Worm (Caenorhabditis elegans) whole organism, midembryonic: ENCODE results near the gene mab-10.
"Not testable (repeated sequence)": the region's sequence is repeated elsewhere in the genome, so short reads cannot be mapped to it uniquely, and the experiment has no call there.

Experiments
- T22C8.4 ChIP-seq: fragments of 200-800 bp; sonication (Bioruptor generic); IDR thresholded peaks from 2 replicates; pipeline ENCODE4 v1.3.6; 2022; ENCODE audit warnings: missing genetic modification characterization, missing compliant biosample characterization
- cog-1 ChIP-seq: sonication (generic microtip); optimal IDR thresholded peaks from 2 replicates; lab custom pipeline; 2016; ENCODE audit warnings: missing genetic modification characterization, missing compliant biosample characterization
- flt-1 ChIP-seq: fragments of 200-800 bp; sonication (Bioruptor generic); IDR thresholded peaks from 2 replicates; pipeline ENCODE4 v1.3.6; 2022; ENCODE audit warnings: missing genetic modification characterization, missing compliant biosample characterization
- klf-2 ChIP-seq: fragments of 200-800 bp; sonication (Bioruptor generic); conservative IDR thresholded peaks from 2 replicates; pipeline ENCODE4 v1.3.6; 2022; ENCODE audit warnings: missing genetic modification reagents, missing genetic modification characterization, missing compliant biosample characterization
- med-1 ChIP-seq: sonication (generic microtip); optimal IDR thresholded peaks from 2 replicates; lab custom pipeline; 2017; ENCODE audit warnings: missing genetic modification characterization, mild to moderate bottlenecking, missing compliant biosample characterization, antibody characterized with exemption, missing genetic modification reagents; ENCODE audit not compliant: insufficient read depth
- ref-1 ChIP-seq: fragments of 200-800 bp; sonication (Bioruptor generic); conservative IDR thresholded peaks from 2 replicates; pipeline ENCODE4 v1.3.6; 2022; ENCODE audit warnings: missing genetic modification reagents, missing genetic modification characterization, missing compliant biosample characterization
- tab-1 ChIP-seq: fragments of 200-800 bp; sonication (Bioruptor generic); IDR thresholded peaks from 2 replicates; pipeline ENCODE4 v1.3.6; 2022; ENCODE audit warnings: missing genetic modification characterization, missing compliant biosample characterization
- ztf-23 ChIP-seq: fragments of 200-800 bp; sonication (Bioruptor generic); IDR thresholded peaks from 2 replicates; pipeline ENCODE4 v1.3.6; 2022; ENCODE audit warnings: missing genetic modification reagents, missing genetic modification characterization, missing compliant biosample characterization
- ztf-29 ChIP-seq: fragments of 200-800 bp; sonication (Bioruptor generic); IDR thresholded peaks from 2 replicates; pipeline ENCODE4 v1.3.6; 2022; ENCODE audit warnings: missing genetic modification reagents, missing genetic modification characterization, missing compliant biosample characterization

Gene mab-10

ce11 chrII:10493034-10493433 is 34.9 kb upstream of the mab-10 start, which contains the start of gene ZK666.8:
TSS of gene ZK666.8 (minus strand) at chrII:10493134.
- not testable (repeated sequence) for TF ChIP-seq flt-1 (GFP tag; lab: Robert Waterston, UW); tab-1; med-1 (GFP tag; lab: Kevin White, UChicago)

ce11 chrII:10494467-10494866 is 33.4 kb upstream of the mab-10 start, which contains the start of gene ZK666.14:
TSS of gene ZK666.14 (plus strand) at chrII:10494767.
- no peak for TF ChIP-seq ztf-29
- TF ChIP-seq T22C8.4 (GFP tag; lab: Robert Waterston, UW) = no peak
- no peak for TF ChIP-seq cog-1 (tag; lab: Kevin White, UChicago)
- no peak for TF ChIP-seq med-1 (GFP tag; lab: Kevin White, UChicago)
- TF ChIP-seq tab-1 = no peak
- TF ChIP-seq ref-1 (GFP tag; lab: Robert Waterston, UW) = no peak
- no peak for TF ChIP-seq ztf-23 (GFP tag; lab: Robert Waterston, UW)
- TF ChIP-seq klf-2 (GFP tag; lab: Robert Waterston, UW) = no peak

ce11 chrII:10495912-10496311 is 32.0 kb upstream of the mab-10 start, which contains the start of gene ZK666.12:
TSS of gene ZK666.12 (plus strand) at chrII:10496212.
- no peak for TF ChIP-seq ztf-29
- TF ChIP-seq flt-1 (GFP tag; lab: Robert Waterston, UW) = no peak
- no peak for TF ChIP-seq tab-1
- TF ChIP-seq ref-1 (GFP tag; lab: Robert Waterston, UW) = no peak
- no peak for TF ChIP-seq med-1 (GFP tag; lab: Kevin White, UChicago)
- TF ChIP-seq cog-1 (tag; lab: Kevin White, UChicago) = no peak

DNA sequence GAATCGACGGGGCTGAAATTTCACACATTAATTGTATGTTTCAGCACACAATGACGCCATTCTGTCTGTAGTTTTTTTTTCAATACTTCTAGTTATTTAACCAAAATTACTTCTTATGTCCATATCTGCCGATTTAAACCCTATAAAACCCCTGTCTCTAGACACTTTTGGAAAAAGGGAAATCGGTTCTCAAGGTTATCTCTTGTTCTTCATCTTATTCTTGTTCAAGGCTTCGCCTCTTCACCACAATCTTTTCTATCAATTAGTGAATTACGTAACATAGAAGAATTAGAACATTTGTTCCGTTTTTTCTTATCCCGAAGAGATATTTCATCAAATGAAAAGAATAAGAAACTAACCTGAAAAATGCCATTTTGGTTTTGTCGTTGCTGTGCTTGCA is 27.2 kb upstream of the mab-10 start:
- TF ChIP-seq ztf-29 (no peak), ref-1 (GFP tag; lab: Robert Waterston, UW) (no peak), klf-2 (GFP tag; lab: Robert Waterston, UW) (no peak), T22C8.4 (GFP tag; lab: Robert Waterston, UW) (no peak), tab-1 (no peak), cog-1 (tag; lab: Kevin White, UChicago) (no peak), med-1 (GFP tag; lab: Kevin White, UChicago) (no peak), flt-1 (GFP tag; lab: Robert Waterston, UW) (no peak), ztf-23 (GFP tag; lab: Robert Waterston, UW) (no peak)

- TF ChIP-seq ref-1 (GFP tag; lab: Robert Waterston, UW) = no peak
- TF ChIP-seq tab-1 = no peak
- TF ChIP-seq T22C8.4 (GFP tag; lab: Robert Waterston, UW) = no peak
- TF ChIP-seq cog-1 (tag; lab: Kevin White, UChicago) = no peak
- no peak for TF ChIP-seq ztf-29
- TF ChIP-seq ztf-23 (GFP tag; lab: Robert Waterston, UW) = no peak
- TF ChIP-seq flt-1 (GFP tag; lab: Robert Waterston, UW) = no peak
- no peak for TF ChIP-seq med-1 (GFP tag; lab: Kevin White, UChicago)
- TF ChIP-seq klf-2 (GFP tag; lab: Robert Waterston, UW) = no peak
Measured at ce11 chrII:10501578-10501977, 26.3 kb upstream of the mab-10 start.

- 0 out of 2 replicates have a peak, but pooled peaks have one; percentile 6 for TF ChIP-seq flt-1 (GFP tag; lab: Robert Waterston, UW)
- TF ChIP-seq cog-1 (tag; lab: Kevin White, UChicago) = peak; percentile 72
- TF ChIP-seq ztf-23 (GFP tag; lab: Robert Waterston, UW) = peak; percentile 56; the same call in 1 of the 2 replicates
- no peak for TF ChIP-seq ref-1 (GFP tag; lab: Robert Waterston, UW)
- 0 out of 2 replicates have a peak, but pooled peaks have one; percentile 67 for TF ChIP-seq tab-1
- no peak for TF ChIP-seq klf-2 (GFP tag; lab: Robert Waterston, UW)
Measured at ce11 chrII:10502491-10503063, 25.3 kb upstream of the mab-10 start, which contains the start of gene myrf-1. TSS of gene myrf-1 (minus strand) at chrII:10502541.

- TF ChIP-seq ztf-23 (GFP tag; lab: Robert Waterston, UW) (no peak), klf-2 (GFP tag; lab: Robert Waterston, UW) (no peak), med-1 (GFP tag; lab: Kevin White, UChicago) (no peak), flt-1 (GFP tag; lab: Robert Waterston, UW) (no peak), ztf-29 (no peak), tab-1 (no peak), T22C8.4 (GFP tag; lab: Robert Waterston, UW) (no peak), cog-1 (tag; lab: Kevin White, UChicago) (no peak), ref-1 (GFP tag; lab: Robert Waterston, UW) (no peak)
Measured at ce11 chrII:10504729-10505128, 23.2 kb upstream of the mab-10 start.

DNA sequence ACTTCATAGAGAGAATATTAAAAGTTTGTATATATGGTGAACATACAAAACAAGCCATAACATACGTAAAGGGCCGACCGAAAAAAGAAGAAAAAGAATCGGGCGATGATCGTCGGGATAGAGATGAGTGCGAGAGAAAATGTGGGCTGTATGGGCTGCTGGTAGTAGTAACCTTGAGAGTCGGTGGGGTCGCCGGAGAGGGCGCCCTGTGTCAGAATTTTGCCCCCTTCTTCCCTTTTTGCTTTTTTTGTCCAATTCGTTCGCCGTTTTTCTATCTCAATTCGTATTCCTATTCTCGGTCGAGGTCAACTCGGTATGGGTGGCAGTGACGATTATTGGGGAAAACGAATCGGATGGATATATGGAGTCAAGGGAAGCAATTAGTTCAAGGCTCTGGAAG is 21.9 kb upstream of the mab-10 start:
- TF ChIP-seq ztf-23 (GFP tag; lab: Robert Waterston, UW) (no peak), ref-1 (GFP tag; lab: Robert Waterston, UW) (no peak), ztf-29 (no peak), flt-1 (GFP tag; lab: Robert Waterston, UW) (no peak), tab-1 (no peak), cog-1 (tag; lab: Kevin White, UChicago) (no peak)

DNA sequence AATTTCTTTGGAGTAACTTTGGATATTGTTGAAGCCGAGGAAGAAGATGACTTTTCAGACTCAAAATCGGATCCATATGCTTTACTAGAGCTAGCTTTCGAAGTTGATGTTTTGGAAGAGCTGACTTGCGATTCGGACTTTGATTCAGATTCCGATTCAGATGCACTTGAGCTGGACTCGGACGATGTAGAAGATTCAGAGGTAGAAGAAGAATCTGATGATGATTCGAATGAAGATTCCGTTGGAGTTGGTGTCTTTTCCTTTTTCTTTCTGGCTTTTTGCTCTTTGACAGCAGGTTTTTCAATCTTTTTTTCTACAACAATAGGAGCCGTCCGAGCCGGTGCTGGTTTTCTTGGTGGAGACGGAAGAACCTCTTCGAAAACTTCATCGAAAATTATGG is 20.0 kb upstream of the mab-10 start:
- TF ChIP-seq med-1 (GFP tag; lab: Kevin White, UChicago) (no peak), klf-2 (GFP tag; lab: Robert Waterston, UW) (no peak), tab-1 (no peak), ztf-29 (no peak), T22C8.4 (GFP tag; lab: Robert Waterston, UW) (no peak), cog-1 (tag; lab: Kevin White, UChicago) (no peak), ref-1 (GFP tag; lab: Robert Waterston, UW) (no peak), ztf-23 (GFP tag; lab: Robert Waterston, UW) (no peak), flt-1 (GFP tag; lab: Robert Waterston, UW) (no peak)
